Worm (Caenorhabditis elegans): ENCODE measurements around the gene F43C1.7.

Gene F43C1.7

ce11 chrIII:4280215-4281173 is 38.1 kb upstream of the F43C1.7 start, which contains the start of gene sup-26:
sup-26 (minus strand) TSS chrIII:4280224.
- TF ChIP-seq cnd-1 (tag; optimal IDR thresholded peaks at IDR 0.05) = peak; percentile 49
- no peak for TF ChIP-seq ces-1 (GFP tag; optimal IDR thresholded peaks at IDR 0.05)
- TF ChIP-seq nhr-2 (tag; optimal IDR thresholded peaks at IDR 0.05) = no peak
- peak; percentile 62 for TF ChIP-seq hlh-1 (tag; optimal IDR thresholded peaks at IDR 0.05)
- no peak for TF ChIP-seq mab-5 (tag; optimal IDR thresholded peaks at IDR 0.05)
- peak; percentile 67 for TF ChIP-seq unc-62 (GFP tag; optimal IDR thresholded peaks at IDR 0.05)
- TF ChIP-seq tbx-8 (GFP tag; optimal IDR thresholded peaks at IDR 0.05) = no peak
- TF ChIP-seq lsy-2 (tag; optimal IDR thresholded peaks at IDR 0.05) = peak; percentile 25
- no peak for TF ChIP-seq pha-4 (tag; optimal IDR thresholded peaks at IDR 0.05)
- TF ChIP-seq blmp-1 (tag; optimal IDR thresholded peaks at IDR 0.05) = no peak
- TF ChIP-seq mls-2 (tag; optimal IDR thresholded peaks at IDR 0.05) = peak; percentile 36
- TF ChIP-seq mep-1 (tag; optimal IDR thresholded peaks at IDR 0.05) = peak; percentile 10
- TF ChIP-seq nhr-76 (tag; optimal IDR thresholded peaks at IDR 0.05) = no peak
- TF ChIP-seq ham-2 (GFP tag; optimal IDR thresholded peaks at IDR 0.05) = peak; percentile 58
- TF ChIP-seq unc-120 (tag; optimal IDR thresholded peaks at IDR 0.05; ENCODE audit: poor library complexity, severe bottlenecking) = peak; percentile 68
- no peak for TF ChIP-seq ztf-11 (tag; optimal IDR thresholded peaks at IDR 0.05)
- no peak for TF ChIP-seq flh-1 (GFP tag; optimal IDR thresholded peaks at IDR 0.05)
- TF ChIP-seq sptf-1 (tag; optimal IDR thresholded peaks at IDR 0.05) = peak; percentile 45
- no peak for TF ChIP-seq elt-1 (tag; optimal IDR thresholded peaks at IDR 0.05; ENCODE audit: borderline replicate concordance, insufficient read depth)
- TF ChIP-seq sem-2 (GFP tag; optimal IDR thresholded peaks at IDR 0.05) = no peak
- no peak for TF ChIP-seq nhr-28 (tag; optimal IDR thresholded peaks at IDR 0.05)
- TF ChIP-seq M03D4.4 (tag; optimal IDR thresholded peaks at IDR 0.05) = peak; percentile 73
- peak; percentile 13 for TF ChIP-seq lin-13 (tag; optimal IDR thresholded peaks at IDR 0.05)
- no peak for TF ChIP-seq zip-8 (tag; optimal IDR thresholded peaks at IDR 0.05)
- no peak for TF ChIP-seq ceh-83 (GFP tag; optimal IDR thresholded peaks at IDR 0.05)
- no peak for TF ChIP-seq nhr-237 (tag; optimal IDR thresholded peaks at IDR 0.05)
- TF ChIP-seq unc-39 (tag; optimal IDR thresholded peaks at IDR 0.05) = no peak
- TF ChIP-seq snpc-4 (tag; optimal IDR thresholded peaks at IDR 0.05) = no peak
- TF ChIP-seq nhr-12 (tag; optimal IDR thresholded peaks at IDR 0.05) = no peak
- peak; percentile 35 for TF ChIP-seq drap-1 (GFP tag; optimal IDR thresholded peaks at IDR 0.05)
- TF ChIP-seq ceh-39 (tag; optimal IDR thresholded peaks at IDR 0.05) = peak; percentile 8
- no peak for TF ChIP-seq bed-3 (GFP tag; optimal IDR thresholded peaks at IDR 0.05)
- TF ChIP-seq lin-32 (GFP tag; optimal IDR thresholded peaks at IDR 0.05) = no peak
- no peak for TF ChIP-seq ceh-43 (GFP tag; optimal IDR thresholded peaks at IDR 0.05)
- no peak for TF ChIP-seq elt-3 (tag; optimal IDR thresholded peaks at IDR 0.05)

ce11 chrIII:4278203-4278602 is 35.8 kb upstream of the F43C1.7 start:
- TF ChIP-seq blmp-1 (tag; optimal IDR thresholded peaks at IDR 0.05) (no peak), elt-1 (tag; optimal IDR thresholded peaks at IDR 0.05; ENCODE audit: borderline replicate concordance, insufficient read depth) (no peak), pha-4 (tag; optimal IDR thresholded peaks at IDR 0.05) (no peak), snpc-4 (tag; optimal IDR thresholded peaks at IDR 0.05) (no peak), unc-120 (tag; optimal IDR thresholded peaks at IDR 0.05; ENCODE audit: poor library complexity, severe bottlenecking) (no peak), sem-2 (GFP tag; optimal IDR thresholded peaks at IDR 0.05) (no peak), lin-32 (GFP tag; optimal IDR thresholded peaks at IDR 0.05) (no peak), M03D4.4 (tag; optimal IDR thresholded peaks at IDR 0.05) (no peak), bed-3 (GFP tag; optimal IDR thresholded peaks at IDR 0.05) (no peak), hlh-1 (tag; optimal IDR thresholded peaks at IDR 0.05) (no peak), mep-1 (tag; optimal IDR thresholded peaks at IDR 0.05) (no peak), ztf-11 (tag; optimal IDR thresholded peaks at IDR 0.05) (no peak), nhr-28 (tag; optimal IDR thresholded peaks at IDR 0.05) (no peak), elt-3 (tag; optimal IDR thresholded peaks at IDR 0.05) (no peak), sptf-1 (tag; optimal IDR thresholded peaks at IDR 0.05) (no peak), ceh-83 (GFP tag; optimal IDR thresholded peaks at IDR 0.05) (no peak)

ce11 chrIII:4277762-4278161 is 35.4 kb upstream of the F43C1.7 start:
- TF ChIP-seq M03D4.4 (tag; optimal IDR thresholded peaks at IDR 0.05) = peak; percentile 44
- no peak for TF ChIP-seq nhr-2 (tag; optimal IDR thresholded peaks at IDR 0.05)
